Fruit fly (Drosophila melanogaster) S2 (cell line): ENCODE data around the gene CG1368.

ENCODE experiments used
- CG8478 ChIP-seq: fragments of >200 bp; optimal IDR thresholded peaks from 2 replicates; lab custom pipeline; 2018
- CTCF ChIP-seq, 2 experiments: fragments of >200 bp; optimal IDR thresholded peaks; 2 replicates each; lab custom pipeline; 2018

DNA sequence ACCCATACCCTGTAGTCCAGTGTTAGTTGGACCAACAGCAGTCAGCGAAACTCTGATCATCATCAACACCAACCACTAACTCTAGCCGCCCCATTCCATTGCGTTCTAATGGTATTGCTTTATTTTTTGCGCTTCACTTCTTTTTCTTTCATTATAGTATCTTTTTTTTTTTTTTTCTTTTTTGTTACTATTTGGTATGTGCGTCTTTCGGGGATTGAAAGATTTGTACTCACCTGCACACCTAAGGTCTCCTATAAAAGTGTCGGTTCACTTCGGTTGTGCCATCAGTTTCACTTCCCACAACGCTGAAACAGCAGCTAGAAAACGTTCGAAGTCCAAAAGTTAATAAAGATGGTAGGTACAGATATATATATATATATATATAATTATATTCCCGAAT, 14.7 kb downstream of the CG1368 start, which contains the start of gene CG11585:
- no peak for TF ChIP-seq CG8478 (lab: Kevin White, UChicago)
- TF ChIP-seq CTCF (optimal IDR thresholded peaks at IDR 0.05; lab: Kevin White, UChicago) = no peak
